Fruit fly (Drosophila melanogaster) whole organism, embryonic: ENCODE data around the gene mTor.

Source experiments
- CG10431 ChIP-seq: fragments of 200-800 bp; sonication (Bioruptor generic); optimal IDR thresholded peaks from 3 replicates; lab custom pipeline; 2018; ENCODE audit warnings: missing biosample characterization, mild to moderate bottlenecking, missing genetic modification characterization
- CG11504 ChIP-seq: fragments of 200-800 bp; sonication (Bioruptor generic); optimal IDR thresholded peaks from 3 replicates; lab custom pipeline; 2019; ENCODE audit warnings: missing biosample characterization, mild to moderate bottlenecking, missing genetic modification characterization, moderate library complexity
- CG12236 ChIP-seq: fragments of 200-800 bp; sonication (Bioruptor generic); optimal IDR thresholded peaks from 2 replicates; lab custom pipeline; 2016; ENCODE audit warnings: missing biosample characterization, missing genetic modification characterization
- CG16815 ChIP-seq: fragments of 200-800 bp; sonication (Bioruptor generic); optimal IDR thresholded peaks from 3 replicates; lab custom pipeline; 2017; ENCODE audit warnings: missing biosample characterization, mild to moderate bottlenecking, missing genetic modification characterization
- CG17186 ChIP-seq: fragments of 200-800 bp; sonication (Bioruptor generic); optimal IDR thresholded peaks from 3 replicates; lab custom pipeline; 2017; ENCODE audit warnings: missing biosample characterization, missing genetic modification reagents, missing genetic modification characterization
- CG18599 ChIP-seq: fragments of 200-800 bp; sonication (Bioruptor generic); optimal IDR thresholded peaks from 3 replicates; lab custom pipeline; 2017; ENCODE audit warnings: missing biosample characterization, missing genetic modification characterization, mild to moderate bottlenecking, moderate library complexity, missing genetic modification reagents
- CG2116 ChIP-seq: fragments of 200-800 bp; sonication (Bioruptor generic); optimal IDR thresholded peaks from 3 replicates; lab custom pipeline; 2018; ENCODE audit warnings: missing biosample characterization, mild to moderate bottlenecking, missing genetic modification characterization
- CG3065 ChIP-seq: fragments of 200-800 bp; sonication (Bioruptor generic); optimal IDR thresholded peaks from 2 replicates; lab custom pipeline; 2016; ENCODE audit warnings: missing biosample characterization, missing genetic modification characterization
- CG3407 ChIP-seq: fragments of 200-800 bp; sonication (Bioruptor generic); optimal IDR thresholded peaks from 2 replicates; lab custom pipeline; 2018; ENCODE audit warnings: missing biosample characterization, mild to moderate bottlenecking, missing genetic modification characterization
- CG4404 ChIP-seq: fragments of 200-800 bp; sonication (Bioruptor generic); IDR thresholded peaks from 2 replicates; pipeline ENCODE4 v1.3.6; 2022; ENCODE audit warnings: missing biosample characterization, missing genetic modification characterization
- CG4424 ChIP-seq: fragments of 200-800 bp; sonication (Bioruptor generic); optimal IDR thresholded peaks from 3 replicates; lab custom pipeline; 2016; ENCODE audit warnings: missing biosample characterization, missing genetic modification characterization
- CG5180 ChIP-seq: fragments of 200-800 bp; sonication (Bioruptor generic); optimal IDR thresholded peaks from 3 replicates; lab custom pipeline; 2017; ENCODE audit warnings: missing biosample characterization, missing genetic modification characterization, mild to moderate bottlenecking, moderate library complexity, missing genetic modification reagents
- CG7372 ChIP-seq: fragments of 200-800 bp; sonication (Bioruptor generic); IDR thresholded peaks from 2 replicates; pipeline ENCODE4 v1.3.6; 2022; ENCODE audit warnings: missing biosample characterization, missing genetic modification characterization
- CG7987 ChIP-seq: fragments of 200-800 bp; sonication (Bioruptor generic); optimal IDR thresholded peaks from 2 replicates; lab custom pipeline; 2018; ENCODE audit warnings: missing biosample characterization, mild to moderate bottlenecking, missing genetic modification characterization, moderate library complexity
- CG8089 ChIP-seq: fragments of 200-800 bp; sonication (Bioruptor generic); optimal IDR thresholded peaks from 3 replicates; lab custom pipeline; 2016; ENCODE audit warnings: missing biosample characterization, missing genetic modification characterization
- CG9437 ChIP-seq: fragments of 200-800 bp; sonication (Bioruptor generic); optimal IDR thresholded peaks from 2 replicates; lab custom pipeline; 2018; ENCODE audit warnings: missing biosample characterization, mild to moderate bottlenecking, missing genetic modification characterization
- CrebB ChIP-seq: fragments of 200-800 bp; sonication (Bioruptor generic); optimal IDR thresholded peaks from 3 replicates; lab custom pipeline; 2018; ENCODE audit warnings: missing biosample characterization, mild to moderate bottlenecking, missing genetic modification characterization
- D19B ChIP-seq: fragments of 200-800 bp; sonication (Bioruptor generic); optimal IDR thresholded peaks from 2 replicates; lab custom pipeline; 2017; ENCODE audit warnings: missing biosample characterization, mild to moderate bottlenecking, missing genetic modification characterization
- Dp ChIP-seq: fragments of 200-800 bp; sonication (Bioruptor generic); optimal IDR thresholded peaks from 2 replicates; lab custom pipeline; 2018; ENCODE audit warnings: missing biosample characterization, mild to moderate bottlenecking, missing genetic modification characterization, moderate library complexity
- GATAe ChIP-seq: fragments of 200-800 bp; sonication (Bioruptor generic); conservative IDR thresholded peaks from 2 replicates; pipeline ENCODE4 v1.3.6; 2022; ENCODE audit warnings: missing biosample characterization, missing genetic modification characterization
- HLHmδ ChIP-seq: fragments of 200-800 bp; sonication (Bioruptor generic); optimal IDR thresholded peaks from 2 replicates; lab custom pipeline; 2018; ENCODE audit warnings: missing biosample characterization, mild to moderate bottlenecking, missing genetic modification characterization, moderate library complexity
- HmgZ ChIP-seq: fragments of 200-800 bp; sonication (Bioruptor generic); optimal IDR thresholded peaks from 2 replicates; lab custom pipeline; 2018; ENCODE audit warnings: missing biosample characterization, mild to moderate bottlenecking, missing genetic modification characterization
- Hsf ChIP-seq: fragments of 200-800 bp; sonication (Bioruptor generic); optimal IDR thresholded peaks from 3 replicates; lab custom pipeline; 2016; ENCODE audit warnings: missing biosample characterization, missing genetic modification characterization
- Lhr ChIP-seq: fragments of 200-800 bp; sonication (Bioruptor generic); optimal IDR thresholded peaks from 3 replicates; lab custom pipeline; 2017; ENCODE audit warnings: mild to moderate bottlenecking, missing biosample characterization, missing genetic modification reagents, missing genetic modification characterization
- Myb ChIP-seq: fragments of 200-800 bp; sonication (Bioruptor generic); optimal IDR thresholded peaks from 2 replicates; lab custom pipeline; 2016; ENCODE audit warnings: missing biosample characterization, missing genetic modification characterization
- NC2α ChIP-seq: fragments of 200-800 bp; sonication (Bioruptor generic); optimal IDR thresholded peaks from 2 replicates; lab custom pipeline; 2016; ENCODE audit warnings: missing biosample characterization, missing genetic modification characterization
- Six4 ChIP-seq: fragments of 200-800 bp; sonication (Bioruptor generic); optimal IDR thresholded peaks from 2 replicates; lab custom pipeline; 2016; ENCODE audit warnings: missing biosample characterization, missing genetic modification characterization
- abd-A ChIP-seq: fragments of 200-800 bp; sonication (Bioruptor generic); optimal IDR thresholded peaks from 3 replicates; lab custom pipeline; 2019; ENCODE audit warnings: missing biosample characterization, mild to moderate bottlenecking, missing genetic modification characterization, moderate library complexity
- bigmax ChIP-seq: fragments of 200-800 bp; sonication (Bioruptor generic); optimal IDR thresholded peaks from 2 replicates; lab custom pipeline; 2018; ENCODE audit warnings: missing biosample characterization, mild to moderate bottlenecking, missing genetic modification characterization
- bsh ChIP-seq, 2 experiments: fragments of 200-800 bp; sonication (Bioruptor generic); optimal IDR thresholded peaks; 2 replicates each; lab custom pipeline; 2017 to 2018; ENCODE audit warnings: mild to moderate bottlenecking in 2 of 2, missing biosample characterization in 2 of 2, missing genetic modification characterization in 2 of 2, moderate library complexity in 1 of 2
- cato ChIP-seq: fragments of 200-800 bp; sonication (Bioruptor generic); optimal IDR thresholded peaks from 2 replicates; lab custom pipeline; 2016; ENCODE audit warnings: missing biosample characterization, missing genetic modification characterization, borderline replicate concordance
- cg ChIP-seq: fragments of 200-800 bp; sonication (Bioruptor generic); optimal IDR thresholded peaks from 3 replicates; lab custom pipeline; 2019; ENCODE audit warnings: missing biosample characterization, mild to moderate bottlenecking, missing genetic modification characterization, moderate library complexity
- chinmo ChIP-seq: fragments of 200-800 bp; sonication (Bioruptor generic); IDR thresholded peaks from 4 replicates; pipeline ENCODE4 v1.3.6; 2022; ENCODE audit warnings: missing biosample characterization, missing genetic modification characterization; ENCODE audit not compliant: partially characterized antibody
- da ChIP-seq: fragments of 200-800 bp; sonication (Bioruptor generic); optimal IDR thresholded peaks from 2 replicates; lab custom pipeline; 2016; ENCODE audit warnings: missing biosample characterization, missing genetic modification characterization
- dimm ChIP-seq: fragments of 200-800 bp; sonication (Bioruptor generic); IDR thresholded peaks from 2 replicates; pipeline ENCODE4 v1.3.6; 2022; ENCODE audit warnings: missing biosample characterization, missing genetic modification characterization
- dm ChIP-seq: fragments of 200-800 bp; sonication (Bioruptor generic); optimal IDR thresholded peaks from 3 replicates; lab custom pipeline; 2016; ENCODE audit warnings: missing biosample characterization, missing genetic modification characterization
- gcm ChIP-seq: fragments of 200-800 bp; sonication (Bioruptor generic); optimal IDR thresholded peaks from 2 replicates; lab custom pipeline; 2019; ENCODE audit warnings: missing biosample characterization, mild to moderate bottlenecking, missing genetic modification characterization, moderate library complexity
- grn ChIP-seq: fragments of 200-800 bp; sonication (Bioruptor generic); optimal IDR thresholded peaks from 3 replicates; lab custom pipeline; 2017; ENCODE audit warnings: missing biosample characterization, missing genetic modification characterization
- hth ChIP-seq: fragments of >200 bp; optimal IDR thresholded peaks from 2 replicates; lab custom pipeline; 2017; ENCODE audit warnings: inconsistent platforms
- inv ChIP-seq: fragments of 200-800 bp; sonication (Bioruptor generic); IDR thresholded peaks from 2 replicates; pipeline ENCODE4 v1.3.6; 2022; ENCODE audit warnings: missing biosample characterization, missing genetic modification characterization; ENCODE audit not compliant: partially characterized antibody
- jing ChIP-seq: fragments of 200-800 bp; sonication (Bioruptor generic); optimal IDR thresholded peaks from 2 replicates; lab custom pipeline; 2018; ENCODE audit warnings: missing biosample characterization, mild to moderate bottlenecking, missing genetic modification characterization
- lola ChIP-seq, 3 experiments: fragments of >200 bp in 2 of 3; fragments of 200-800 bp in 1 of 3; sonication (Bioruptor generic) in 1 of 3; optimal IDR thresholded peaks; 2 replicates each; lab custom pipeline; 2017 to 2019; ENCODE audit warnings: missing biosample characterization in 3 of 3, missing genetic modification characterization in 3 of 3, mild to moderate bottlenecking in 1 of 3, moderate library complexity in 1 of 3
- mam ChIP-seq: fragments of 200-800 bp; sonication (Bioruptor generic); optimal IDR thresholded peaks from 3 replicates; lab custom pipeline; 2016; ENCODE audit warnings: missing biosample characterization, missing genetic modification characterization
- mld ChIP-seq: fragments of 200-800 bp; sonication (Bioruptor generic); IDR thresholded peaks from 3 replicates; pipeline ENCODE4 v1.3.6; 2022; ENCODE audit warnings: missing biosample characterization, missing genetic modification characterization; ENCODE audit not compliant: partially characterized antibody
- sc ChIP-seq, 3 experiments: fragments of >200 bp in 2 of 3; fragments of 200-800 bp in 1 of 3; sonication (Bioruptor generic) in 1 of 3; optimal IDR thresholded peaks; 2 replicates in 2 of 3; 3 replicates in 1 of 3; lab custom pipeline; 2017; ENCODE audit warnings: mild to moderate bottlenecking in 1 of 3, missing biosample characterization in 1 of 3, missing genetic modification characterization in 1 of 3, missing genetic modification reagents in 1 of 3
- sna ChIP-seq: fragments of 200-800 bp; sonication (Bioruptor generic); IDR thresholded peaks from 2 replicates; pipeline ENCODE4 v1.3.6; 2022; ENCODE audit warnings: missing biosample characterization, missing genetic modification characterization; ENCODE audit not compliant: partially characterized antibody
- sqz ChIP-seq: fragments of 200-800 bp; sonication (Bioruptor generic); optimal IDR thresholded peaks from 3 replicates; lab custom pipeline; 2018; ENCODE audit warnings: missing biosample characterization, mild to moderate bottlenecking, missing genetic modification characterization
- sug ChIP-seq: fragments of 200-800 bp; optimal IDR thresholded peaks from 2 replicates; lab custom pipeline; 2019; ENCODE audit warnings: missing biosample characterization, mild to moderate bottlenecking, missing genetic modification characterization, moderate library complexity
- wor ChIP-seq: fragments of 200-800 bp; sonication (Bioruptor generic); IDR thresholded peaks from 2 replicates; pipeline ENCODE4 v1.3.6; 2022; ENCODE audit warnings: missing biosample characterization, missing genetic modification characterization

mTor gene

dm6 chr2L:13018992-13019484 lies 14.8 kb downstream of the mTor start, which contains the start of gene Ube4B (continued):
- peak; percentile 56 for TF ChIP-seq CG8089 (GFP tag; lab: Kevin White, UChicago)
- peak; percentile 0 for TF ChIP-seq cato (GFP tag; lab: Kevin White, UChicago)
- no peak for TF ChIP-seq GATAe
- no peak for TF ChIP-seq sc (optimal IDR thresholded peaks at IDR 0.05; lab: Kevin White, UChicago)
- no peak for TF ChIP-seq sc (GFP tag; optimal IDR thresholded peaks at IDR 0.05; lab: Kevin White, UChicago)
- TF ChIP-seq Dp (GFP tag; lab: Kevin White, UChicago): peak; percentile 63
- no peak for TF ChIP-seq bsh (GFP tag; optimal IDR thresholded peaks at IDR 0.05; lab: Kevin White, UChicago)
- no peak for TF ChIP-seq CG3065 (GFP tag; lab: Kevin White, UChicago)
- TF ChIP-seq CG17186: peak; percentile 67
- TF ChIP-seq Lhr (GFP tag; lab: Kevin White, UChicago): peak; percentile 64
- TF ChIP-seq NC2α (GFP tag; lab: Kevin White, UChicago): peak; percentile 55
- TF ChIP-seq da (GFP tag; lab: Kevin White, UChicago): peak; percentile 40
- TF ChIP-seq CG3407 (GFP tag; lab: Kevin White, UChicago): no peak
- TF ChIP-seq jing: no peak
- no peak for TF ChIP-seq grn (GFP tag; lab: Kevin White, UChicago)
- peak; percentile 81 for TF ChIP-seq inv (GFP tag; lab: Robert Waterston, UW)
- peak; percentile 46 for TF ChIP-seq CrebB (tag; lab: Kevin White, UChicago)
- peak; percentile 41 for TF ChIP-seq CG7987 (GFP tag; lab: Kevin White, UChicago)
- TF ChIP-seq sqz (GFP tag; lab: Kevin White, UChicago): no peak
- TF ChIP-seq lola (GFP tag; optimal IDR thresholded peaks at IDR 0.05; lab: Kevin White, UChicago): no peak
- no peak for TF ChIP-seq CG4424 (GFP tag; lab: Kevin White, UChicago)
- peak; percentile 49; the same call in 1 of the 2 replicates for TF ChIP-seq CG7372 (GFP tag; lab: Robert Waterston, UW)
- TF ChIP-seq dimm (GFP tag; lab: Robert Waterston, UW): no peak
- no peak for TF ChIP-seq CG11504
- TF ChIP-seq D19B (GFP tag; lab: Kevin White, UChicago): no peak
- TF ChIP-seq gcm (GFP tag; lab: Kevin White, UChicago): no peak
- peak; percentile 84 for TF ChIP-seq HmgZ
- no peak for TF ChIP-seq hth (lab: Kevin White, UChicago)
- TF ChIP-seq CG12236: peak; percentile 30
- TF ChIP-seq CG5180: no peak
- peak; percentile 79 for TF ChIP-seq Hsf (GFP tag; lab: Kevin White, UChicago)
- TF ChIP-seq mld (GFP tag; lab: Robert Waterston, UW): peak; percentile 12; the same call in 1 of the 3 replicates
- TF ChIP-seq CG16815 (GFP tag; lab: Kevin White, UChicago): no peak
- no peak for TF ChIP-seq cg (GFP tag; lab: Kevin White, UChicago)
- TF ChIP-seq dm (GFP tag; lab: Kevin White, UChicago): peak; percentile 59
- peak; percentile 84 for TF ChIP-seq Myb
- peak; percentile 18 for TF ChIP-seq bigmax
- peak; percentile 76 for TF ChIP-seq sna (GFP tag; lab: Robert Waterston, UW)
- TF ChIP-seq mam: peak; percentile 81
- TF ChIP-seq CG18599 (GFP tag; lab: Kevin White, UChicago): no peak
- no peak for TF ChIP-seq CG9437
- no peak for TF ChIP-seq CG4404 (GFP tag; lab: Robert Waterston, UW)
- TF ChIP-seq chinmo (GFP tag; lab: Robert Waterston, UW): peak; percentile 40; the same call in 1 of the 4 replicates
- peak; percentile 74 for TF ChIP-seq sug (tag; lab: Kevin White, UChicago)
- TF ChIP-seq abd-A: no peak
- no peak for TF ChIP-seq HLHmδ
- peak; percentile 64 for TF ChIP-seq CG2116 (GFP tag; lab: Kevin White, UChicago)
- peak; percentile 26 for TF ChIP-seq Six4 (GFP tag; lab: Kevin White, UChicago)
- no peak for TF ChIP-seq CG10431
- TF ChIP-seq wor: no peak
